Worm (Caenorhabditis elegans) whole organism, L1 larva: ENCODE data around the gene T24A6.16.

ENCODE experiments used
- C16A3.4 ChIP-seq: fragments of 150-350 bp; optimal IDR thresholded peaks from 2 replicates; lab custom pipeline; 2014; ENCODE audit warnings: missing biosample characterization, missing genetic modification characterization
- C34B4.2 ChIP-seq: sonication (generic microtip); optimal IDR thresholded peaks from 2 replicates; lab custom pipeline; 2017; ENCODE audit warnings: mild to moderate bottlenecking, missing genetic modification characterization, missing compliant biosample characterization
- F16B12.6 ChIP-seq: fragments of 150-350 bp; optimal IDR thresholded peaks from 2 replicates; lab custom pipeline; 2014; ENCODE audit warnings: missing biosample characterization, missing genetic modification characterization
- alr-1 ChIP-seq: fragments of 200-800 bp; sonication (Bioruptor generic); optimal IDR thresholded peaks from 2 replicates; lab custom pipeline; 2018; ENCODE audit warnings: borderline replicate concordance, mild to moderate bottlenecking, missing genetic modification characterization, missing compliant biosample characterization
- ama-1 ChIP-seq: fragments of 150-350 bp; optimal IDR thresholded peaks from 2 replicates; lab custom pipeline; 2014
- blmp-1 ChIP-seq: fragments of 150-350 bp; optimal IDR thresholded peaks from 2 replicates; lab custom pipeline; 2014; ENCODE audit warnings: missing biosample characterization, missing genetic modification characterization
- ceh-63 ChIP-seq: fragments of 200-800 bp; sonication (Bioruptor generic); optimal IDR thresholded peaks from 2 replicates; lab custom pipeline; 2018; ENCODE audit warnings: mild to moderate bottlenecking, missing genetic modification characterization, missing compliant biosample characterization
- ceh-82 ChIP-seq, 3 experiments: fragments of 150-350 bp in 1 of 3; sonication (generic microtip) in 2 of 3; optimal IDR thresholded peaks; 2 replicates each; lab custom pipeline; 2014 to 2017; ENCODE audit warnings: missing biosample characterization in 3 of 3, missing genetic modification characterization in 3 of 3
- ceh-88 ChIP-seq: fragments of 200-800 bp; sonication (Bioruptor generic); IDR thresholded peaks from 2 replicates; pipeline ENCODE4 v1.3.6; 2022; ENCODE audit warnings: missing genetic modification characterization, missing compliant biosample characterization
- ceh-90 ChIP-seq: sonication (generic microtip); optimal IDR thresholded peaks from 2 replicates; lab custom pipeline; 2016; ENCODE audit warnings: missing genetic modification characterization, missing compliant biosample characterization
- dpl-1 ChIP-seq, 3 experiments: fragments of 150-350 bp in 2 of 3; sonication (generic microtip) in 1 of 3; optimal IDR thresholded peaks; 2 replicates each; lab custom pipeline; 2014 to 2017; ENCODE audit warnings: missing biosample characterization in 3 of 3, missing genetic modification characterization in 3 of 3, missing genetic modification reagents in 3 of 3
- dsc-1 ChIP-seq: sonication (generic microtip); optimal IDR thresholded peaks from 2 replicates; lab custom pipeline; 2016; ENCODE audit warnings: mild to moderate bottlenecking, missing genetic modification characterization, missing compliant biosample characterization
- efl-1 ChIP-seq, 4 experiments: fragments of 150-350 bp; optimal IDR thresholded peaks in 3 of 4; peaks in 1 of 4; 1 replicate in 1 of 4; 2 replicates in 3 of 4; lab custom pipeline; 2014; ENCODE audit warnings: missing biosample characterization in 2 of 4, missing genetic modification characterization in 2 of 4, missing genetic modification reagents in 2 of 4
- egl-13 ChIP-seq: sonication (generic microtip); optimal IDR thresholded peaks from 2 replicates; lab custom pipeline; 2016; ENCODE audit warnings: missing genotype, missing genetic modification reagents, missing genetic modification characterization, missing compliant biosample characterization
- elt-2 ChIP-seq: sonication (generic microtip); optimal IDR thresholded peaks from 2 replicates; lab custom pipeline; 2016; ENCODE audit warnings: missing genetic modification characterization, mild to moderate bottlenecking, inconsistent platforms, missing compliant biosample characterization, missing genetic modification reagents
- elt-3 ChIP-seq, 6 experiments: fragments of 150-350 bp in 1 of 6; sonication (generic microtip); optimal IDR thresholded peaks; 2 replicates each; lab custom pipeline; 2017 to 2018; ENCODE audit warnings: missing biosample characterization in 6 of 6, missing genetic modification characterization in 6 of 6, inconsistent platforms in 1 of 6
- ets-5 ChIP-seq: fragments of 200-800 bp; sonication (Bioruptor generic); IDR thresholded peaks from 2 replicates; pipeline ENCODE4 v1.3.6; 2022; ENCODE audit warnings: missing genetic modification characterization, missing compliant biosample characterization
- fkh-10 ChIP-seq: sonication (generic microtip); optimal IDR thresholded peaks from 2 replicates; lab custom pipeline; 2017; ENCODE audit warnings: missing biosample characterization, missing genetic modification reagents, missing genetic modification characterization
- fkh-8 ChIP-seq: sonication (generic microtip); optimal IDR thresholded peaks from 2 replicates; lab custom pipeline; 2016; ENCODE audit warnings: mild to moderate bottlenecking, missing genetic modification characterization, missing compliant biosample characterization
- hlh-17 ChIP-seq: fragments of 200-800 bp; sonication (Bioruptor generic); optimal IDR thresholded peaks from 2 replicates; lab custom pipeline; 2018; ENCODE audit warnings: missing genetic modification characterization, mild to moderate bottlenecking, missing compliant biosample characterization, moderate library complexity, borderline replicate concordance
- hpl-2 ChIP-seq: fragments of 150-350 bp; optimal IDR thresholded peaks from 2 replicates; lab custom pipeline; 2014; ENCODE audit warnings: missing biosample characterization, missing genetic modification reagents, missing genetic modification characterization
- jun-1 ChIP-seq: fragments of 150-350 bp; optimal IDR thresholded peaks from 2 replicates; lab custom pipeline; 2014; ENCODE audit warnings: missing biosample characterization, missing genetic modification reagents, missing genetic modification characterization
- lin-13 ChIP-seq: fragments of 150-350 bp; optimal IDR thresholded peaks from 2 replicates; lab custom pipeline; 2014; ENCODE audit warnings: missing biosample characterization, missing genetic modification reagents, missing genetic modification characterization
- lin-14 ChIP-seq: fragments of 200-800 bp; sonication (Bioruptor generic); optimal IDR thresholded peaks from 2 replicates; lab custom pipeline; 2018; ENCODE audit warnings: mild to moderate bottlenecking, missing genetic modification characterization, moderate library complexity, missing compliant biosample characterization
- lin-39 ChIP-seq: fragments of 150-350 bp; optimal IDR thresholded peaks from 2 replicates; lab custom pipeline; 2014; ENCODE audit warnings: missing biosample characterization, missing genetic modification reagents, missing genetic modification characterization
- lir-3 ChIP-seq: sonication (generic microtip); optimal IDR thresholded peaks from 2 replicates; lab custom pipeline; 2016; ENCODE audit warnings: mild to moderate bottlenecking, missing genetic modification characterization, moderate library complexity, missing compliant biosample characterization; ENCODE audit not compliant: poor library complexity
- lsy-2 ChIP-seq, 2 experiments: fragments of 150-350 bp; optimal IDR thresholded peaks; 2 replicates each; lab custom pipeline; 2014; ENCODE audit warnings: missing biosample characterization in 2 of 2, missing genetic modification characterization in 2 of 2
- mep-1 ChIP-seq: fragments of 150-350 bp; optimal IDR thresholded peaks from 2 replicates; lab custom pipeline; 2014; ENCODE audit warnings: missing biosample characterization, missing genetic modification characterization
- nhr-20 ChIP-seq: sonication (generic microtip); optimal IDR thresholded peaks from 2 replicates; lab custom pipeline; 2016; ENCODE audit warnings: mild to moderate bottlenecking, missing genetic modification characterization, missing compliant biosample characterization
- nhr-237 ChIP-seq: fragments of 150-350 bp; optimal IDR thresholded peaks from 2 replicates; lab custom pipeline; 2014; ENCODE audit warnings: missing biosample characterization, missing genetic modification characterization
- nhr-28 ChIP-seq: fragments of 150-350 bp; optimal IDR thresholded peaks from 2 replicates; lab custom pipeline; 2014; ENCODE audit warnings: missing biosample characterization, missing genetic modification characterization
- nhr-76 ChIP-seq: sonication (generic microtip); optimal IDR thresholded peaks from 2 replicates; lab custom pipeline; 2017; ENCODE audit warnings: missing biosample characterization, missing genetic modification characterization
- nhr-77 ChIP-seq: fragments of 150-350 bp; optimal IDR thresholded peaks from 2 replicates; lab custom pipeline; 2014; ENCODE audit warnings: missing biosample characterization, missing genetic modification characterization
- nhr-84 ChIP-seq: sonication (generic microtip); optimal IDR thresholded peaks from 2 replicates; lab custom pipeline; 2017; ENCODE audit warnings: missing biosample characterization, missing genetic modification characterization
- pax-3 ChIP-seq: fragments of 200-800 bp; sonication (Bioruptor generic); optimal IDR thresholded peaks from 2 replicates; lab custom pipeline; 2018; ENCODE audit warnings: mild to moderate bottlenecking, missing genetic modification characterization, moderate library complexity, missing compliant biosample characterization
- pqm-1 ChIP-seq: sonication (generic microtip); optimal IDR thresholded peaks from 3 replicates; lab custom pipeline; 2017; ENCODE audit warnings: missing biosample characterization, missing genetic modification characterization
- skn-1 ChIP-seq: fragments of 150-350 bp; optimal IDR thresholded peaks from 2 replicates; lab custom pipeline; 2014; ENCODE audit warnings: missing biosample characterization, missing genetic modification characterization
- snpc-4 ChIP-seq: fragments of 150-350 bp; optimal IDR thresholded peaks from 2 replicates; lab custom pipeline; 2014; ENCODE audit warnings: missing biosample characterization, missing genetic modification characterization
- snu-23 ChIP-seq: sonication (generic microtip); optimal IDR thresholded peaks from 2 replicates; lab custom pipeline; 2016; ENCODE audit warnings: missing genetic modification characterization, missing compliant biosample characterization
- sox-4 ChIP-seq: sonication (generic microtip); optimal IDR thresholded peaks from 2 replicates; lab custom pipeline; 2016; ENCODE audit warnings: missing genetic modification characterization, missing compliant biosample characterization
- swsn-7 ChIP-seq: sonication (generic microtip); optimal IDR thresholded peaks from 2 replicates; lab custom pipeline; 2016; ENCODE audit warnings: missing genetic modification characterization, missing compliant biosample characterization
- tbx-2 ChIP-seq: sonication (generic microtip); optimal IDR thresholded peaks from 2 replicates; lab custom pipeline; 2016; ENCODE audit warnings: missing genetic modification characterization, missing compliant biosample characterization
- tlp-1 ChIP-seq: fragments of 150-350 bp; optimal IDR thresholded peaks from 2 replicates; lab custom pipeline; 2014; ENCODE audit warnings: missing biosample characterization, missing genetic modification characterization
- unc-62 ChIP-seq: fragments of 150-350 bp; optimal IDR thresholded peaks from 2 replicates; lab custom pipeline; 2014; ENCODE audit warnings: missing biosample characterization, missing genetic modification reagents, missing genetic modification characterization
- unc-98 ChIP-seq: fragments of 200-800 bp; sonication (Bioruptor generic); IDR thresholded peaks from 2 replicates; pipeline ENCODE4 v1.3.6; 2022; ENCODE audit warnings: missing genetic modification characterization, missing compliant biosample characterization
- vab-15 ChIP-seq: sonication (generic microtip); optimal IDR thresholded peaks from 2 replicates; lab custom pipeline; 2017; ENCODE audit warnings: missing genotype, mild to moderate bottlenecking, missing genetic modification characterization, missing compliant biosample characterization
- zag-1 ChIP-seq: fragments of 150-350 bp; optimal IDR thresholded peaks from 2 replicates; lab custom pipeline; 2014; ENCODE audit warnings: missing biosample characterization, missing genetic modification characterization
- zip-4 ChIP-seq: fragments of 200-800 bp; sonication (Bioruptor generic); optimal IDR thresholded peaks from 2 replicates; lab custom pipeline; 2018; ENCODE audit warnings: mild to moderate bottlenecking, missing genetic modification characterization, moderate library complexity, missing compliant biosample characterization
- ztf-4 ChIP-seq: fragments of 150-350 bp; optimal IDR thresholded peaks from 2 replicates; lab custom pipeline; 2014; ENCODE audit warnings: missing biosample characterization, missing genetic modification characterization

The T24A6.16 gene

DNA sequence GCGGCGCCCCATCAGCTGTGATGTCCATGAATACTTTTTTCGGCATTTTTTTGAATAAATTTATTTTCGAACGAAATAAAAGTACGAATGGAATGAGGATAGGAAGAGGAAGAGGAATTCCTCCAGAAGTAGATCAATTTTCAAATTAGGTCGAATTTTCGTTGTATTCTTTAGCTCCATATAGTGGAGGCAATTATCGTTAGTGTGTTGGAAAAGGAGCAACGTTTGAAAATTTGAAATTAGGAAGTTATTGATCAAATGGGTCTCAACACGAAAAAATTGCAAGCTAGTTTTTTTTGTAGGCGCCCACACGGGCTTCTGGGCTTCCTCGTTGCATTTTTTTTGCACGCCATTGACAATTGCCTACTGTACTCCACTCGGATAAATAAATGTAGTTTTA, 29.4 kb upstream of the T24A6.16 start, which contains the start of gene T22F3.12:
Gene T22F3.12 (minus strand): TSS at position 101 of the 400 bp plus-strand sequence.
- TF ChIP-seq nhr-77 (no peak), dpl-1 (GFP tag; optimal IDR thresholded peaks at IDR 0.05; lab: Kevin White, UChicago) (no peak), ceh-63 (GFP tag; lab: Kevin White, UChicago) (no peak), nhr-76 (tag; lab: Kevin White, UChicago) (no peak), egl-13 (tag; lab: Kevin White, UChicago) (no peak)

DNA sequence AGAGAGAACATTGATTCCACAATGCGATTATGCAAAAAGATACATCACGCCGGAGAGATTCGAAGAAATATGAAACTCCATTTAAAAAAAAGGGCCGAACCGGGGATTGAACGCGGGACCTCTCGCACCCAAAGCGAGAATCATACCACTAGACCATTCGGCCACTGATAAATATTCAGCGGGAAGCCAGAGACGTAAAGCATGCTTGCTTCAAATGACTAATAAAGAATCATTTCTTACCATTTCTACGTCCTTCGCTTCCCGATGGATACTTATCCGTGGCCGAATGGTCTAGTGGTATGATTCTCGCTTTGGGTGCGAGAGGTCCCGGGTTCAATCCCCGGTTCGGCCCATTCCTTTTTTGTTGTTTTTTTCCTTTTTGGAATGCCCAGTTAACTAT, 25.5 kb upstream of the T24A6.16 start:
- TF ChIP-seq swsn-7 (tag; lab: Kevin White, UChicago) (no peak), zip-4 (GFP tag; lab: Kevin White, UChicago) (no peak), ceh-82 (tag; optimal IDR thresholded peaks at IDR 0.05; lab: Kevin White, UChicago) (no peak), nhr-20 (tag; lab: Kevin White, UChicago) (no peak), efl-1 (optimal IDR thresholded peaks at IDR 0.05; lab: Kevin White, UChicago) (no peak), efl-1 (GFP tag; optimal IDR thresholded peaks at IDR 0.05 in 1 of 2; lab: Kevin White, UChicago) (peak in 1 of 2 experiments; percentile 16), lin-13 (GFP tag; lab: Kevin White, UChicago) (no peak), nhr-28 (no peak), blmp-1 (no peak)

DNA sequence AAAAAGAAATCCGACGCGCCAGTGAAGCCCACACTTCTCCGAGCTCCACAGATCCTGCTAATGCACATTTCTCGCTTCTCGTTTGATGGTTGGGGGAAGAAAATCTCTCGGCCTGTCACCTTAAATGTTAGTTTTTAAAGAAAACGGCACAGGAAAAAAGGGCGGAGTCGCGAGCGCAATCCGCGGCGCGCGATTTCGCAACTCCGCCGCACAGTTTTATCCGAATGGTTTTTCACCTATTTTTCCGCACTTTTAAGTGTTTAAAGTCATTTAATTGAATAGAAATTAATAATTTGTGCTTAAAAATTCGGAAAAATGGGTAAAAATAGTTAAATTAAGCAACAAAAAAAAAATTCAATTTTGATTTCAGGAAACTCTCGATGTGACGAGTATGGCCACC, 24.9 kb upstream of the T24A6.16 start:
- TF ChIP-seq lin-13 (GFP tag; lab: Kevin White, UChicago) (no peak), nhr-76 (tag; lab: Kevin White, UChicago) (no peak), lin-14 (GFP tag; lab: Kevin White, UChicago) (peak; percentile 21), unc-62 (GFP tag; lab: Kevin White, UChicago) (no peak), lir-3 (no peak), hpl-2 (GFP tag; lab: Kevin White, UChicago) (no peak), sox-4 (tag; lab: Kevin White, UChicago) (no peak), ama-1 (lab: Kevin White, UChicago) (no peak), snpc-4 (tag; lab: Kevin White, UChicago) (no peak), ceh-82 (tag; optimal IDR thresholded peaks at IDR 0.05; lab: Kevin White, UChicago) (peak in 2 of 3 experiments; percentile 14 to 21), ceh-90 (tag; lab: Kevin White, UChicago) (no peak), zip-4 (GFP tag; lab: Kevin White, UChicago) (peak; percentile 1), ztf-4 (no peak), pqm-1 (no peak), mep-1 (tag; lab: Kevin White, UChicago) (no peak), lsy-2 (tag; optimal IDR thresholded peaks at IDR 0.05; lab: Kevin White, UChicago) (peak; percentile 19 to 38), nhr-84 (tag; lab: Kevin White, UChicago) (no peak), zag-1 (tag; lab: Kevin White, UChicago) (no peak), lin-39 (no peak), tlp-1 (tag; lab: Kevin White, UChicago) (no peak), jun-1 (tag; lab: Kevin White, UChicago) (no peak), C34B4.2 (tag; lab: Kevin White, UChicago) (no peak), nhr-77 (no peak), snu-23 (peak; percentile 21), ceh-88 (GFP tag; lab: Robert Waterston, UW) (no peak), hlh-17 (no peak), pax-3 (tag; lab: Kevin White, UChicago) (no peak), skn-1 (no peak), dsc-1 (tag; lab: Kevin White, UChicago) (peak; percentile 6), elt-2 (tag; lab: Kevin White, UChicago) (no peak), alr-1 (tag; lab: Kevin White, UChicago) (no peak), C16A3.4 (peak; percentile 14), tbx-2 (tag; lab: Kevin White, UChicago) (peak; percentile 12), fkh-8 (tag; lab: Kevin White, UChicago) (no peak), unc-98 (no peak), nhr-237 (no peak), blmp-1 (no peak), F16B12.6 (tag; lab: Kevin White, UChicago) (no peak), elt-3 (tag; optimal IDR thresholded peaks at IDR 0.05; lab: Kevin White, UChicago) (no peak), fkh-10 (no peak), vab-15 (no peak), ets-5 (GFP tag; lab: Robert Waterston, UW) (no peak)
